Worm (Caenorhabditis elegans): ENCODE measurements around the gene nhr-221.

- TF ChIP-seq ama-1 (optimal IDR thresholded peaks at IDR 0.05), result no peak
- no peak for TF ChIP-seq pes-1 (GFP tag; IDR thresholded peaks at IDR 0.05)
- TF ChIP-seq flt-1 (GFP tag; IDR thresholded peaks at IDR 0.05), result no peak
- no peak for TF ChIP-seq tbx-11 (GFP tag; IDR thresholded peaks at IDR 0.05)
- no peak for TF ChIP-seq sea-1 (GFP tag; conservative IDR thresholded peaks at IDR 0.05)
- no peak for TF ChIP-seq aly-1 (tag; optimal IDR thresholded peaks at IDR 0.05)
- no peak for TF ChIP-seq ets-7 (tag; optimal IDR thresholded peaks at IDR 0.05)
Observed at ce11 chrV:3583622-3584021, 48.5 kb upstream of the nhr-221 start.

Data from whole organism, early embryonic.